Worm (Caenorhabditis elegans) whole organism, L1 larva: ENCODE measurements around the gene srh-257.

Experiments used
- dsc-1 ChIP-seq: sonication (generic microtip); optimal IDR thresholded peaks from 2 replicates; lab custom pipeline; 2016; ENCODE audit warnings: mild to moderate bottlenecking, missing genetic modification characterization, missing compliant biosample characterization
- fkh-10 ChIP-seq: sonication (generic microtip); optimal IDR thresholded peaks from 2 replicates; lab custom pipeline; 2017; ENCODE audit warnings: missing biosample characterization, missing genetic modification reagents, missing genetic modification characterization
- nhr-28 ChIP-seq: fragments of 150-350 bp; optimal IDR thresholded peaks from 2 replicates; lab custom pipeline; 2014; ENCODE audit warnings: missing biosample characterization, missing genetic modification characterization
- zag-1 ChIP-seq: fragments of 150-350 bp; optimal IDR thresholded peaks from 2 replicates; lab custom pipeline; 2014; ENCODE audit warnings: missing biosample characterization, missing genetic modification characterization

DNA sequence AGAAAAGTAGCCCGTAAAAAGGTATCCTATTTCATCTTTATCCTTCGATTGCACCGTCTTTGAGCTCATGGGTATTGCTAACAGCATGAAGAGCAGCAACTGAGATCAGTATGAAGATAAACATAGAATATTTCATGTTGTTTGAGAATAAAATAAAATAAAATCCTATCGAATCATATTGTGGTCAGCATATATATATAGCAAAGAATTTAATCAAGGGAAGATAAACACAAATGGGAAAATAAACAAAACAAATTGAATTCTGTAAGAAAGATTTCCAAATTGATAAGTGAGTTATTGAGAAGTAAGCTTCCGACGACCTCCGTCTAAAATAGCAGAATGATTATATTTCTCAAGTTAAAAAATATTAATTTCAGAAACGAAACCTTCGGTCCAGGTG lies 36.7 kb downstream of the srh-257 start, which contains the start of gene T26H5.10:
- TF ChIP-seq zag-1 (tag; lab: Kevin White, UChicago) (no peak), fkh-10 (GFP tag; lab: Kevin White, UChicago) (no peak), dsc-1 (tag; lab: Kevin White, UChicago) (no peak), nhr-28 (no peak)
